Fruit fly (Drosophila melanogaster) whole organism, embryonic: ENCODE measurements around the gene CG17264.

Experiments used
- CG10979 ChIP-seq: fragments of 200-800 bp; sonication (Bioruptor generic); optimal IDR thresholded peaks from 2 replicates; lab custom pipeline; 2018; ENCODE audit warnings: missing biosample characterization, mild to moderate bottlenecking, missing genetic modification characterization, moderate library complexity
- CG3838 ChIP-seq: fragments of 200-800 bp; sonication (Bioruptor generic); optimal IDR thresholded peaks from 3 replicates; lab custom pipeline; 2016; ENCODE audit warnings: missing biosample characterization, missing genetic modification characterization
- CG6683 ChIP-seq: fragments of 200-800 bp; sonication (Bioruptor generic); optimal IDR thresholded peaks from 2 replicates; lab custom pipeline; 2017; ENCODE audit warnings: missing biosample characterization, mild to moderate bottlenecking, missing genetic modification characterization, missing genetic modification reagents
- CG9817 ChIP-seq: fragments of 200-800 bp; sonication (Bioruptor generic); optimal IDR thresholded peaks from 2 replicates; lab custom pipeline; 2018; ENCODE audit warnings: missing biosample characterization, mild to moderate bottlenecking, missing genetic modification characterization, moderate library complexity
- inv ChIP-seq: fragments of 200-800 bp; sonication (Bioruptor generic); IDR thresholded peaks from 2 replicates; pipeline ENCODE4 v1.3.6; 2022; ENCODE audit warnings: missing biosample characterization, missing genetic modification characterization; ENCODE audit not compliant: partially characterized antibody
- oc ChIP-seq: fragments of 200-800 bp; sonication (Bioruptor generic); optimal IDR thresholded peaks from 2 replicates; lab custom pipeline; 2018; ENCODE audit warnings: missing biosample characterization, mild to moderate bottlenecking, missing genetic modification characterization, moderate library complexity
- slbo ChIP-seq: fragments of 200-800 bp; sonication (Bioruptor generic); IDR thresholded peaks from 2 replicates; pipeline ENCODE4 v1.3.6; 2022; ENCODE audit warnings: missing biosample characterization, missing genetic modification characterization

DNA sequence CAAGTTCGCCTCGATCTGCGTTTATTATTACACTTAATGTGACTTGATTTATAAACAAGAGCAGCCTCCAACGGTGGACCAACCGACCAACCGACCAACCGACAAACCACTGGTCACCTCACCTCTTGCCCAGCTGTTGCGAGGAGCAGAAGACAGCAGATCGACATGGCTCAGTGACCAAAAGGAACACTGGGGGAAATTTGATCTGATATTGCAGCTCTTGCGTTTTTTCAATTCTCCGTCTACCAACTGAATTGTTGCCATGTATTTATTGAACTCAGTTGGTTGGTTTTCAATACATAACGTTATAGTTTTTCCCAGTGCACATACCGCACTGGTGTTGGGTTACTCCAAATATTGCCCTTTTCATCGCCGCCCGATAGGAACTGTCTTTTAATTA is 13.7 kb upstream of the CG17264 start:
- no peak for TF ChIP-seq inv (GFP tag; lab: Robert Waterston, UW)
- TF ChIP-seq CG10979 (tag; lab: Kevin White, UChicago): no peak
- no peak for TF ChIP-seq CG6683 (GFP tag; lab: Kevin White, UChicago)
- TF ChIP-seq CG9817: no peak
- no peak for TF ChIP-seq CG3838 (GFP tag; lab: Kevin White, UChicago)
- TF ChIP-seq oc (tag; lab: Kevin White, UChicago): no peak
- TF ChIP-seq slbo: no peak
